Worm (Caenorhabditis elegans) whole organism, L4/young adult: ENCODE data around the gene M110.10.

Experiments used
- W03F9.2 ChIP-seq: fragments of 150-350 bp; optimal IDR thresholded peaks from 2 replicates; lab custom pipeline; 2014; ENCODE audit warnings: missing biosample characterization, missing genetic modification characterization
- dao-5 ChIP-seq: sonication (generic microtip); optimal IDR thresholded peaks from 2 replicates; lab custom pipeline; 2016; ENCODE audit warnings: missing genotype, missing genetic modification characterization, moderate library complexity, missing compliant biosample characterization
- him-1 ChIP-seq: sonication (generic microtip); optimal IDR thresholded peaks from 2 replicates; lab custom pipeline; 2016; ENCODE audit warnings: missing genotype, missing genetic modification reagents, missing genetic modification characterization, missing compliant biosample characterization

DNA sequence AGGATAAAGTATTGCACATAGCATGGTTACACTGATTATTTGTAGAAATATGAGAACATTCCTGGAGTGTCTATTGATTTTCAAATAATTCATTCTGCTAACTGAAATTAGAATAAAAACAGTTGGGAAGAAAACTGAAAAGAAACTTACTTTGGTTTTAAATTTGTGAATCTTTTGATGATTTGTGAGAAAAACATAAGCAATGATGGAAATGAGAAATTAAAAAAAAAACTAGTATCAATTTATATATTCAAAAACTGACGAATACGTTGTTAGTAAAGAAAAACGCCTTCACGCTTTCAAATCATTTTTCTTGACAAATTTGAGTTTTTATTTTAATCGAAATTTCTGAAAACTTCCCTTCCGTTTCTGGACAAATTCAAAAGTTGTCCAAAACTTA is 21.1 kb downstream of the M110.10 start, which contains the start of gene T05C12.9:
- TF ChIP-seq dao-5 (no peak), him-1 (tag; lab: Kevin White, UChicago) (no peak), W03F9.2 (tag; lab: Kevin White, UChicago) (no peak)
